Fruit fly (Drosophila melanogaster): ENCODE results near the gene PolA2.

Gene PolA2

DNA sequence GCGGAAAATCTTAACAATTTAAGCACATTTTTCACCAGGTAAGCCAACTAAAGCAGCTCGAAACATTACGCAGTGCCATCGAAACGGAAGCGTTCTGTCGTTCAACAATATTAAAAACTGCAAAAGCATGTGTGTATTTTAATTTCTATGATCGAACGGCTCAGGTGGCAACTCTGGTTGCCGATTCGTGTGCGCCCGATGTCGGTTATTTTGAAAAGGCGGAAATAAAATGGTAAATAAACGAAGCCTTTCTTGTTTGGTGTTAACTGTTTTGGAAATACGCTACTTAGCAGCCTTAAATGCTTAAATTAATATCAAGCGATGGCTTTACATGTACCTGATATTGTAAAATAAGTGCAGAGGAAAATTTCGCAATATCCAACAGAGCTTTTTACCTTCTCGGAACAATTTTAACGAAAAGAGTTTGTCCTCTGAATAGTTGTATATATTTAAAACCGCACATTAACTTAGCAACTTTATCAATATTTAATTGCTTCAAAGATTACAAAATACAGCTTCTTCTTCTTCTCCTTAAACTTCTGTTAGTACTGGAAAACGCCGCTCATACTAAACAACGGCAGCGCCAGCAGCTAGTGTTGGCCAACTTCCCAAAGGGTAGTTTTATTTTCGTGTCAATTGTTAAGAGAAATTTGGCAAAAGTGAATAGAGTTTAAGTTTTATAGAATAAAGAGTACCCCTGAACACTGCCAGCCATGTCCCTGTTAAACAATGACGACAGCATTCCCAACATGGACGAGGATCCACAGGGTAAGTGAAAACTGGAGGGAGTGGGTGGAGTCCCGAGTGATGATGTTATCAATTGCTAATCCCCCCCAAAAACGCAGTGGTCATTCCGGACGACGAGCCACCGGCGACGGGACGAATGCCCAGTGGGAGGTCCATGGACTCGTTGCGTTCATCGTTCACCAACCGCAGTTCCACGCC is 34.4 kb downstream of the PolA2 start, which contains the start of gene CG5934 (continued):
- TF ChIP-seq ci (GFP tag; IDR thresholded peaks at IDR 0.05), result no peak
- TF ChIP-seq phol (tag; optimal IDR thresholded peaks at IDR 0.05), result peak; percentile 24
- TF ChIP-seq emc (GFP tag; optimal IDR thresholded peaks at IDR 0.05), result no peak
- TF ChIP-seq CG32532 (GFP tag; IDR thresholded peaks at IDR 0.05), result no peak
- TF ChIP-seq zen (tag; optimal IDR thresholded peaks at IDR 0.05), result peak; percentile 24
- TF ChIP-seq Hey (tag; optimal IDR thresholded peaks at IDR 0.05), result no peak
- TF ChIP-seq CG15479 (GFP tag; optimal IDR thresholded peaks at IDR 0.05), result no peak
- TF ChIP-seq CG14441 (GFP tag; IDR thresholded peaks at IDR 0.05), result no peak; the same call in 1 of the 2 replicates
- no peak for TF ChIP-seq Sry-β (GFP tag; optimal IDR thresholded peaks at IDR 0.05)
- TF ChIP-seq NK7.1 (GFP tag; optimal IDR thresholded peaks at IDR 0.05), result no peak
- TF ChIP-seq CG30431 (GFP tag; optimal IDR thresholded peaks at IDR 0.05), result no peak
- TF ChIP-seq D19A (tag; optimal IDR thresholded peaks at IDR 0.05), result no peak
- no peak for TF ChIP-seq CG3726 (GFP tag; IDR thresholded peaks at IDR 0.05)
- TF ChIP-seq CG14050 (GFP tag; IDR thresholded peaks at IDR 0.05), result no peak
- peak; percentile 50 for TF ChIP-seq Dip3 (GFP tag; optimal IDR thresholded peaks at IDR 0.05)
- no peak for TF ChIP-seq CG4707 (GFP tag; optimal IDR thresholded peaks at IDR 0.05)
- no peak for TF ChIP-seq run (tag; optimal IDR thresholded peaks at IDR 0.05)
- TF ChIP-seq CG9727 (GFP tag; optimal IDR thresholded peaks at IDR 0.05), result peak; percentile 26
- no peak for TF ChIP-seq CG12071 (GFP tag; optimal IDR thresholded peaks at IDR 0.05)
- TF ChIP-seq Trl (optimal IDR thresholded peaks at IDR 0.05), result no peak
- TF ChIP-seq Trl (GFP tag; optimal IDR thresholded peaks at IDR 0.05), result peak; percentile 61
- TF ChIP-seq dpn (GFP tag; optimal IDR thresholded peaks at IDR 0.05), result peak in 1 of 2 experiments; percentile 32
- peak; percentile 1 for TF ChIP-seq pfk (GFP tag; optimal IDR thresholded peaks at IDR 0.05)
- TF ChIP-seq CG12155 (GFP tag; optimal IDR thresholded peaks at IDR 0.05), result peak; percentile 34
- TF ChIP-seq CG16863 (GFP tag; optimal IDR thresholded peaks at IDR 0.05), result no peak
- no peak for TF ChIP-seq hth (optimal IDR thresholded peaks at IDR 0.05)
- no peak for TF ChIP-seq psq (GFP tag; optimal IDR thresholded peaks at IDR 0.05)
- peak; percentile 27 for TF ChIP-seq caup (GFP tag; optimal IDR thresholded peaks at IDR 0.05; ENCODE audit: severe bottlenecking)
- TF ChIP-seq croc (GFP tag; conservative IDR thresholded peaks at IDR 0.05), result no peak
- no peak for TF ChIP-seq CG7928 (GFP tag; optimal IDR thresholded peaks at IDR 0.05)
- TF ChIP-seq usp (GFP tag; optimal IDR thresholded peaks at IDR 0.05), result no peak
- peak; percentile 11 for TF ChIP-seq cg (GFP tag; optimal IDR thresholded peaks at IDR 0.05)
- TF ChIP-seq NC2β (GFP tag; optimal IDR thresholded peaks at IDR 0.05), result peak; percentile 13
- TF ChIP-seq ro (GFP tag; IDR thresholded peaks at IDR 0.05), result no peak
- TF ChIP-seq CG13624 (GFP tag; optimal IDR thresholded peaks at IDR 0.05), result peak; percentile 74
- TF ChIP-seq eve (GFP tag; optimal IDR thresholded peaks at IDR 0.05), result no peak
- TF ChIP-seq CG9932 (GFP tag; IDR thresholded peaks at IDR 0.05), result peak; percentile 68
- TF ChIP-seq Jarid2 (GFP tag; optimal IDR thresholded peaks at IDR 0.05), result no peak
- no peak for TF ChIP-seq CG1602 (GFP tag; optimal IDR thresholded peaks at IDR 0.05)
- peak; percentile 1 for TF ChIP-seq ewg (GFP tag; optimal IDR thresholded peaks at IDR 0.05)
- no peak for TF ChIP-seq gce (GFP tag; IDR thresholded peaks at IDR 0.05)
- peak; percentile 27 for TF ChIP-seq bcd (GFP tag; optimal IDR thresholded peaks at IDR 0.05)
- TF ChIP-seq Dfd (GFP tag; optimal IDR thresholded peaks at IDR 0.05), result no peak
- no peak for TF ChIP-seq CG8478 (optimal IDR thresholded peaks at IDR 0.05)
- TF ChIP-seq Ada2b (GFP tag; IDR thresholded peaks at IDR 0.05), result no peak
- TF ChIP-seq HLH4C (GFP tag; IDR thresholded peaks at IDR 0.05; ENCODE audit: partially characterized antibody), result 0 out of 3 replicates have a peak, but pooled peaks have one; percentile 41
- no peak for TF ChIP-seq gsb (GFP tag; IDR thresholded peaks at IDR 0.05)
- TF ChIP-seq CG1233 (GFP tag; optimal IDR thresholded peaks at IDR 0.05), result no peak
- TF ChIP-seq fd102C (GFP tag; optimal IDR thresholded peaks at IDR 0.05), result no peak
- TF ChIP-seq CG3838 (GFP tag; optimal IDR thresholded peaks at IDR 0.05), result no peak

Data from whole organism, embryonic.